Fruit fly (Drosophila melanogaster): Measurements from ENCODE around the gene CG14050.
A peak's percentile ranks its signal among the peaks of the same experiment; 100 is the strongest.

Gene CG14050

DNA sequence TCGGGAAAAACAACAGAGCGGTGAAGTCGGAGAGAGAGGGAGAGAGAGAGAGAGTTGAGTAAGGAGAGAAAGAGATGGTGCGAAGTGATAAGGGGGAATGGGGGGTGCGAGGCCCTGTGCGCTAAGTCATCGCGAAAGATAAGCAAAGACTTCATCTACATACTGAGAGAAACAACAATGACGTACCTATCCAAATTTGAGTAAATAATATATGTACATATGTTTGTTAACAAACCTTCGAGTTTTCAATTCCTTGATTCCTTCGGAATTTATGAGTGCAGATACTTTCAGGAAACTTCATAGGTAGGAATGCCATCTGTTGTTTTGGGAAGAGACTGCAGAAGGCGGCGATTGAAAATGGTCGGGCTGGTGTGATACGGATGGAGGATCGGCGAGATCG lies 10.4 kb upstream of the CG14050 start:
- no peak for TF ChIP-seq noc (tag; optimal IDR thresholded peaks at IDR 0.05)

DNA sequence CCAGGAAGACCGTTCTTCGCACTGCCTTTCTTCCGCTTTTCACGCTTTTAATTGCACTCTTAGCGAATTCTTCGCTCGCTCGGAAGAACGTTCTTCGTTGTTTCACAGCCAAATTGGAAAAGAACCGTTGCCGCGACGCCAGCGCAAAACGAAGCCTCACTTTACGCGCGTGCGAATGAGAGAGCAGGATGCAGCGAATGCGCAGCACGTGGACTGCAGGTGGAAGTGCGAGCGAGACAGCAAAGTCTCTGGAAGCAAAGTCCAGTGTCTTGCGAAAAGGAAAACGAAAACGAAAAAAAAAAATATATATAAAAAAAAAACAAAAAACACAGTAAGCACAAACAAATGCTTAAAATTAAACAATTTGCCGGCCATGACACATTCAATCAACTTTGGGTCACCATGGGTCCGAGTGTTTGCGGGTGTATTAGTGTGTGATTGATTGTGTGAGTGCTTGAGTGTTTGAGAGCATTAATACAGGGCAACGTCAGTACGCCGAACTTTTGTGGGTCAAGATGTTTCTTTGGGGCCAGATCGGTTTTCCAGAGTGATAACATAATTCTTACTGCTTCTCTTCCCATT lies 8.6 kb upstream of the CG14050 start, which contains the start of gene Ilp6:
Gene Ilp6, minus strand, starts transcription at position 103 of the 582 bp plus-strand sequence.
- no peak for TF ChIP-seq noc (tag; optimal IDR thresholded peaks at IDR 0.05)

DNA sequence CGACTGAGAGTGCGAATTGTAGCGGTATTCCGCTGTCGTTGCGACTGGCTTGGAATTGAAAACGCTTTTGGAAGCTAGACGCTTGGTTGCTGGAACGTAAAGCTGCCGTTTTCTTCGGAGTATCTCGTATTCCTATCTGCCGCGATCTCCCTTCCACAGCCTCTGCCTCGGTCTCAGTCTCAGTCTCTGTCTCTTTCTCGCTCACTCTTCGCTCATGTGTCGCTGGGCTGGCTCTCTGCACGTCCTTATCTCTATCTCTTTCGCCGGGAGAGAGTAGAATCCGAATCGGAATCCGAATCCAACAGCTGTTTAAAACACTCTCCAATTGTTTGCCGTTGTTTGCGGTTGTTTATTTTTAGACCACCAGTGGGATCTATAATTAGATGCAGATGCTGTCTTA lies 8.0 kb upstream of the CG14050 start:
- TF ChIP-seq noc (tag; optimal IDR thresholded peaks at IDR 0.05): no peak

DNA sequence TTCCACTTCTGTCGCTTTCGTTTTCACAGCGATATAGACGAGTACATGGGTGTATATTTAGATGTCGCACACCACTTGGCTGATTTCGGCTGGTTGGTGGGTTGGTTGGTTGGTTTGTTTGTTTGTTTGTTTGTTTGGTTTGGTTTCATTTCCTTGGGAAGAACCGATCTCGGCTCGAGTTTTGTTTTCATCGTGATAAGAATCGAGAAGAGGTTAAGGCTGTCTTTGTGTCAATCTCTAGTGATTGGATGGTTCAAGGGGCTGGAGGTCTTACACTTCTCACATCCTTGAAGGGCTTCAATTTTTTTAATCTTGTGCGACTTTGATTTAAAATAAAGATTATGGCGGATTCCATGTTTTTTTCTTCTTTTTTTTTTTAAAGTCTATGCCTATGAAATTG lies 6.8 kb upstream of the CG14050 start:
- TF ChIP-seq noc (tag; optimal IDR thresholded peaks at IDR 0.05): no peak

DNA sequence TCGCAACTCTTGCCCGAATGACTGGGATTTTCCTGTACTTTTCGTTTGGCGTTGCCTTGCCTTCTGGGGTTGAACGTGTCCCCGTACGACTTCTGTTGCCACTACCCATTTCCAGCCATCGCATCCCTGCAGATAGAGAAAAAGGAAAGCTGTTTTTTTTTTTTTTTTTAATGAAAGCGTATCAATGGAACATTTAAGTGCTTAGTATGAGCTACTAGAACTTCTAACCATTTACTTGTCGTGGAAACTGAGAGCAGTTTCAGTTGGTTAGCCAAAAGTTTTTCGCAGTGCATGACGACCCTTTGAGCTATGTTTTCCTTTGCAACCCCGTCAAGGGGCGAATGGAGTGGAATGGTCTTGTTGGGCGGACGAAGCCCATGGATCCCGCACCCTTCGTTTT lies 3.3 kb upstream of the CG14050 start:
- TF ChIP-seq noc (tag; optimal IDR thresholded peaks at IDR 0.05): no peak

DNA sequence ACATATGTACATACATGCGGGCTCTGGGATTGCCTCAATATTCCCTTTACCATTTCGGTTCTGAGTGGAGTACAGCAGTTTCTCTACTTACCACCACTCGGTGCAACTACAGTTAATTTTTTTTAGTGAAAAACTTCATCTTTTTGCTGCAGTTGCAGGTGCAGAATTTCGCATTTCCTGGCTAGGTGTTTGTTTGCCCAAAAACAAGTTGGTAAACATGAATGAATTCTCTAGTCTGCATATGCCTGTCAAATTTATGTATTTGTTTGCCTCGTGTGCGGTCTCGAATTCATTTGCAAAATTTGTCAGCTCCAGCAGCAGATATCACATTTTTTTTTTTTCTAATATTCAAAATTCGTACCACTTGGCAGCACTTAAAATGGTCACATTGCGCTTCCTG lies 811 bp upstream of the CG14050 start, which contains the start of gene CG2854:
Gene CG2854, plus strand, starts transcription at position 301 of the 400 bp plus-strand sequence.
- no peak for TF ChIP-seq noc (tag; optimal IDR thresholded peaks at IDR 0.05)

DNA sequence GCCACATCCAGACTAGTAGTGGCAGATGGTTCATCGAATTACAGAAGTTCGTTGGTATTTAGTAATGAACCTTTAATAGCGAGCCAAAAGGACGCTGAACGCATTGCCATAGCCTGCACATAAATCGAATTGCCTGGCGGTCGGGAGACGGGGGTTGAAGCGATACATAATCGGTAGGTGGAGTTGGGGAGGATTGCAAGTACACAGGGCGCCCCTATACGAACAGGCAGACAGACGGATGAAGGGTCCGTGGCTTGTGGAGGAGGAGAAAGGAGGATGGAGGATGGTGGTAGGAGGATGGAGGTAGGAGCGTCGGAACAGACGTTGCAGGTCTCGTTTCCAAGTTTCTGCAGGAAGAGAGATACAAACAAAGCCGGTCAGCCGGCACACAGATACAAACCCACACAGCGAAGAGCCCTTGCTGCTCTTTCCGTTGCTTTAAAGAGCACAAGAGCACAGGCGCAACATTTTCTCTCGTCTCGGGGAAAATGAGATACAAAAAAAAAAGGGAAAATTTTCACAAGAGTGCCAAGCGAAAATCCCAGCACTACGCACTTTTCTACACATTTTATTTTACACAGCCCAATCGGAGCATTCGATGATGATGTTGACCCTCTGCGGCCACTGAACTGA lies 2.2 kb downstream of the CG14050 start:
- no peak for TF ChIP-seq noc (tag; optimal IDR thresholded peaks at IDR 0.05)

DNA sequence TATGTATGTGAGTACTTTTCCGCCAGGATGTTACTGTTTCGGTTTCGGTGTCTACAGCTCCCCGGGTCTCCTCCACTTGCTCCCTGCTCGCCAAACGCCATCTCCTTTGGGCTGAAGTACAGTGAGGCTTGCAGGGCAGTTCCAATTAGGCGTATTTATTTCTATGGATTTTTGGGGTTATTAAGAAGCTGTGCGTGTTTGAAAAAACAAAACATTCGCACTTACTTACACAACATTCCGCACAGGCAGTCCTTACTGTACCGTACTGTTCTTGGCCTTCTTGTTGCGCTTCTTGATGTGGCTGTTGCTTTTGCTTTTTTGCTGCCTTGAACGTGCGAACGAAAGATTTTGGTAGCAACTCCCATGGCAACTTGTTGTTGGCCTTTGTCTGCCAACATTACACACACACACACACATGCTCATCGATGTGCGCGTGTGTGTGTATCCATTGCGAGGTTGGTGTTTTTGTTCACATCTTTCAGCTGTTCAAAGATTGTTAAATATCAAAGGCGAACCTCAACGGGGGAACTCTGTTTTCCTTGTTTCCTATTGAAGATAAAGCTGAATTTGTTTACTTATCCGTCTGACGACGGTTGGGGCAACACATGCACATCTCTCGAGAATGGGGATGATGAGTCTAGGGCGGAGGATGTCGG lies 4.0 kb downstream of the CG14050 start:
- TF ChIP-seq noc (tag; optimal IDR thresholded peaks at IDR 0.05): no peak

DNA sequence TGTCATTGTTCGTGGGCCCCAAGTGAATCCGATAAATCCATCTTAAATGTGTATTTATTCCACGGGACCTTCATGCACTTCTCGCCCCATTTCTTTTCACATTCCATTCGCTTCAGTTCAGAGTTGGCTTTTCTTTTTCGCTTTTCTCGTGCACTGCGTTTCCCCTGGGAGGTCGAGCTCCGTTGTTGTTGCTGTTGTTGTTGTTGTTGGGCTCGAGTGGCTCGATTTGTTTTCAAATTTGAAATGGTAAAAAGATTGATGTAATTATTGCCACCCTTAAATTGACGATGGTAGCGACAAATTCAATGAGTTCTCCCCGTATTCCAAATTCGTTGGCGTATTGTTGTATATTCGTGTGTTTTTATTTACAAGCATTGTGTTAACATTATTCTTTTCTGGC lies 5.1 kb downstream of the CG14050 start:
- no peak for TF ChIP-seq noc (tag; optimal IDR thresholded peaks at IDR 0.05)

DNA sequence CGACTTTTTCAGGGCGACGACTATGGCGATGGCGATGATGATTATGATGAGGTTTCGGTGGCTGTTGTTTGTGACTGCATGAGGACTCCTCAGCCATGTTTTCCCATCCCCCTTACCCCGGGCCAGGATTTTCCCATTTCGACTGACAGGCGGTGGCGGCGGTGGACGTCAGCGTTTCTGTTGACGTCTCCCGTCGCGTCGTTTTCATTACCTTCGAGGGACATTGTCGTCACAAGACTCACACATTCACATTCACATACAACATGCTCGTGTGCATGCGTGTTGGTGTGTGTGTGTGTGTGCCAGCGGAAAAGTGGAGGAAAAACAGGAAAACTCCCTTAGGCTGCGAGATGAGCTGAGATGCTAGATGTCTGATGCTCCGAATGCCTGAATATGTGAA lies 6.2 kb downstream of the CG14050 start:
- TF ChIP-seq noc (tag; optimal IDR thresholded peaks at IDR 0.05): no peak

DNA sequence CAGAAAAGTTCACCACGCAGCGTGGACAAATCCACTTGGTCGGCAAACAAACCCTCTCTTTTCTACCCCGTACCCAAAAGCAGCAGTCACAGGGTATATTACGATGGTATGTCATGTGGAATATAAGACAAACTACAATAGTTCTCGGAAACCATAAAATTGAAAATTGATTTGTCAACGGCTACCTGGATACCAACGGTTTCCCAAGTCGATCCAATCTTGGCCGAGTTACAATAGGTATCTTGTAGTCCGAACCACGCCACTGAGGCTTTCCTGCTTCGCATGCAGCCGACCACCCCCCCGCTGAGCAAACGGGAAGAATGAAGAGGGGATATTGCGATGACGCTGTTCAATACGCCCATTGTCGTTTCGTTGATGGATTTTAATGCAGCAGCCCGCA lies 7.6 kb downstream of the CG14050 start:
- TF ChIP-seq noc (tag; optimal IDR thresholded peaks at IDR 0.05): no peak

DNA sequence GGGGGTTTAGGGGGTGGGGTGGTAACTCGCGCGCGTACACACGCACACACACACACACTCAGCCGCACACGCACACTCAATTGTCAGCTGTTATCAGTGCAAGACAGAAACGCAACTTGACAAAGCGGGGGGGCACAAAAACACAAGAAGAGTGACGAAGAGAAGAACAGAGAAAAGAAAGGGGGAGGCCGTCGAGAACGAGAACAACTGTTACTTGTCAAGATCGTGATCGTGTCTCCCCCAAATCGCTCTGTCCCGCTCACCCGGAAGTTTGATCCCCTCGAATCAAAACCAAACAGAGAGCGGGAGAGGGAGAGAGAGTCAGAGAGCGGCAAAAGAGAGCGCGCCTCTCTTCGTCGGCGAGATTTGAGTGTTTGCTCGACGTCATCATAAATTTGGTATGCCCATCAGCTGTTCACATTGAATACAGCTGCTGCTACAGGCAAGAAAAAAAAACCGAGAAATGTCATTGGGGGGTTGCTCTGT lies 8.6 kb downstream of the CG14050 start:
- peak; percentile 26 for TF ChIP-seq noc (tag; optimal IDR thresholded peaks at IDR 0.05)

DNA sequence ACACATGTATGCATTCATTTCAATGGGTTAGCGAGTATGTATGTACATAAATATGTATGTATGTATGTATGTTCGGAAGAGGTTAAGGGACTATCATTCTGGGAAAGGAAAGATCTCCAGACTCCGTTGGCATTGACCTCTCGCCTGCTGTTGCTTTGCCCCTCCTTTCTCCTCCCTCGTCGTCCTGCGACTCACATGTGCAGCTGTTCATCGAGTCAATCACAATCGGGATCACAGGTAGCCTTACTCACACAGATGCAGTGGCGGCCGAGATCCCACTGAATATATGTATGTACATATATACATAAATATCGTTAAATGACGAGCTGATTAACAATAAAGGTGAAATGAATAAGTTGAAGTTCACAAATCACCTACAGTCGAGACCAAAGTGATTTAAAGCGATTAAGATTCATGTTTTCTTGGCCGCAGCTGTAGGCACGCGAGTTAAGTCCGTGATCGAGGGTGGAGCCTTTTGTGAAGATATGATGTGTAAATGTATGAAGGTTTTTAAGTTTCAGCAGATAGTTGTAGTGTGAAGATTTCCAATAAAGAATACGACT lies 17.5 kb downstream of the CG14050 start:
- no peak for TF ChIP-seq noc (tag; optimal IDR thresholded peaks at IDR 0.05)

DNA sequence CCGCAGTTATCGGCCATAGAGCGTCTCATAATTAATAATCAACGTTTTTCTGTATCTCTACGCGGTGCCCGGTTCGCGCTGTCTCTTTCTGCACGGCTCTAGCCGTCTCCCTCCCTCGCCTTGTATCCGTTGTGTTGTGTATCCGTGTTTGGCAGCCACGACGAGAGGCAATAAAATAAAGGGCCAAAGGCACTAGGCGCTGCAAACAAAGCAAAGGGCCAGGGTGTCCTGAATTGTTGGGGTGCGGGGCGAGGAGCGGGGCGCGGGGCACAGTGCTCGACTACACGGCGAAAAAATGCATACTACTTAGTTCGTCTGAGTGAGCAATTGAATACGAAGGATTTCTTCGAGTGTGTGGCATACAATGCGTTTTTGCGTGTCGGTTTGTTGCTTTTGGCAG lies 18.5 kb downstream of the CG14050 start:
- TF ChIP-seq noc (tag; optimal IDR thresholded peaks at IDR 0.05): no peak

DNA sequence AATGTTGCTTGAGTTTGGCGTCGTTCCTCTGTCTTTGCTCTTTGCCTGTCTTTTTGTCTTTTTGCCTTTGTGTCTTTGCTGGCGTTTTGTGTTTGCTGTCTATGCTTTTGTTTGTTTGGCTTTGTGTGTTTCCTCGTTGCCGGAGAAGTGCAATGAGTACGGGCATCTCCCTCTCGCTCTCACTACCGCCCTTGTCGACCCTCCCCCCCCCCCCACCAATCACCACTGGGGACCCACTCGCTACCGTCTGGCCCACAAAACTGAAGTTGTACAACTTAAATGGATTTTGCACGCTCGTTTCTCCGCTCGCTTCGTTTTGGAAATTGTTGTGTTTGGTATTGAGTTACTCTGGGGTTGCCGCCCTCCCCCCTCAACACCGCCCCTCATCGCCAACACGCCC lies 19.3 kb downstream of the CG14050 start:
- TF ChIP-seq noc (tag; optimal IDR thresholded peaks at IDR 0.05): no peak

DNA sequence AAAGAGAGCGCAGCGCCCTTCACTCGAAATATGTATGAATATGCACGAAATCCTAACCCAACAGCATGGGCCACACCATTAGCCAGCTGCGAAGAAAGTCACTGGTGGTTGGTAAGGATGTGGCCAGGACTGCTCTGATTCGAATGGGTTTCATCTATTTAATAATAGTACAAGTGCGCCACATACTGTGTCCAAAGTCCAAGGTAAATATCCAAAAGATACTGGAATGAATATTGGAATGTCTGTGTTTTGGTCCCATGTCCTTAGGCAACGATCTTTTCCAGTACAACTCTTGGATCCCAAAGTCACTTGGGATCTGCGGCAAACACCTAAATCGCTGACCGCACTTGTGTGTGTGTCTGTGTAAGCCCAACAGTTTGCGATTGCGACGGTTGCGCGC lies 19.7 kb downstream of the CG14050 start:
- TF ChIP-seq noc (tag; optimal IDR thresholded peaks at IDR 0.05): peak; percentile 36

DNA sequence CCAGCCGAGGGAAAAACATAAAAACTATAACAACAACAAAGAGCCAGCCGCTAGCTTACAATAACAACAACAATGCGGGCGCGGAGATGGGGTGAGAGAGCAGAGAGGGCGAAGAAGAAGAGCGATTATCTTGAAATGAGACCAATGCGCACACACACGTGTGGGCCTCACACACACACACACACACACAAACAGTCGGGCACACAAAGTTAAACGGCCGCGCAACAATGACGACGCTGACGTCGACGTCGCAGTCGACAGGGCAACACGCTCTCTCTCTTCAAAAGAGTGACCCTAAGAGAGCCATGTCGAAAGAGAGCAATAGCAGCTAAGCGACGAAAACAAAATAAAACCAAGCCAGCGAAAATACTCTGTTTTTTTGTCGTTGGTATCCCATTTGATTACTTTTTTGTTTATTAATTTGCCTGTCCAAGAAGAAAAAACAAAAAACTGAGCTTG lies 20.1 kb downstream of the CG14050 start:
- TF ChIP-seq noc (tag; optimal IDR thresholded peaks at IDR 0.05): peak; percentile 46

Data from whole organism, larva.